Fruit fly (Drosophila melanogaster): ENCODE measurements around the gene MetRS-m.

The MetRS-m gene

DNA sequence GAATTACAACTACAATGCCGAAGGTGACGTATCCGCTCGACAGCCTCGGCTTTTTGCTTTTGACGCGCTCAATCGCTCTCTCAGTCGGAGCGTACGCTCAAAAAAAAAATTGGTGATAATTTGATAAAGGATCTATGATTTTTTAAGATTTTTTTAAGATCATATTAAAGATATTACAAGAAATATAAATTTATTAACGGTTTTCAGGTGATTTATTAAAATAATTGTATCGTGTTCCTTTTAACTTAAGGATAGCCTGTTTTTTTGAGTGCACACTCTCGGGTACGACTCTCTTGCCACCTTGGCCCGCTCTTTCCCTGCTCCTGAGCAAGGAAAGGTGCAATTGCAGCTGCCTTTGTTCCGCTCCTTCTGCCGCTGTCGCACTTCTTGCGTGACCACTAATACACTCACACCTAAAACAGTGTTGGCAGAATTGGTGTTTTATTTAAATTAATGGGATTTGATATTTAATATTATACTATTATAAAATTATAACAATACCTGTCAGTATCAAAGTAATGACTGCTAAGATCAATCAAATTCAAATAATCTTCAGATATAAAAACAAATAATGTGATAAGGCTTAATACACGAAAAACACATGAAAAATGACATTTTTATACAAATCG is 18.2 kb upstream of the MetRS-m start (continued):
- TF ChIP-seq tio (GFP tag; optimal IDR thresholded peaks at IDR 0.05) = no peak
- peak; percentile 14 for TF ChIP-seq CG31365 (tag; optimal IDR thresholded peaks at IDR 0.05)
- peak; percentile 3 for TF ChIP-seq NC2β (GFP tag; optimal IDR thresholded peaks at IDR 0.05)
- peak; percentile 48 for TF ChIP-seq Six4 (GFP tag; optimal IDR thresholded peaks at IDR 0.05)
- peak; percentile 72 for TF ChIP-seq az2 (GFP tag; optimal IDR thresholded peaks at IDR 0.05)
- TF ChIP-seq chn (GFP tag; optimal IDR thresholded peaks at IDR 0.05) = peak; percentile 56
- peak; percentile 89 for TF ChIP-seq CG11695 (GFP tag; IDR thresholded peaks at IDR 0.05)
- no peak; the same call in 1 of the 2 replicates for TF ChIP-seq gt (GFP tag; IDR thresholded peaks at IDR 0.05)
- peak; percentile 20 for TF ChIP-seq CG31388 (GFP tag; optimal IDR thresholded peaks at IDR 0.05)
- TF ChIP-seq Opbp (GFP tag; IDR thresholded peaks at IDR 0.05; ENCODE audit: partially characterized antibody) = no peak
- TF ChIP-seq Lpt (GFP tag; optimal IDR thresholded peaks at IDR 0.05) = no peak
- TF ChIP-seq Gug (GFP tag; IDR thresholded peaks at IDR 0.05) = peak; percentile 65; the same call in 3 of the 4 replicates
- 0 out of 3 replicates have a peak, but pooled peaks have one; percentile 23 for TF ChIP-seq CG6175 (GFP tag; IDR thresholded peaks at IDR 0.05)
- no peak for TF ChIP-seq NC2α (GFP tag; optimal IDR thresholded peaks at IDR 0.05)
- TF ChIP-seq CG12299 (tag; optimal IDR thresholded peaks at IDR 0.05) = peak; percentile 66
- TF ChIP-seq stwl (tag; optimal IDR thresholded peaks at IDR 0.05) = no peak
- no peak for TF ChIP-seq HLHmδ (GFP tag; optimal IDR thresholded peaks at IDR 0.05)
- no peak for TF ChIP-seq CG12236 (GFP tag; optimal IDR thresholded peaks at IDR 0.05)
- TF ChIP-seq btn (GFP tag; optimal IDR thresholded peaks at IDR 0.05) = no peak
- TF ChIP-seq crp (GFP tag; optimal IDR thresholded peaks at IDR 0.05) = peak in 1 of 2 experiments; percentile 10
- TF ChIP-seq CG17912 (GFP tag; optimal IDR thresholded peaks at IDR 0.05) = no peak
- no peak for TF ChIP-seq odd (GFP tag; optimal IDR thresholded peaks at IDR 0.05)
- TF ChIP-seq CG3726 (GFP tag; IDR thresholded peaks at IDR 0.05) = no peak
- TF ChIP-seq chif (GFP tag; optimal IDR thresholded peaks at IDR 0.05) = peak; percentile 18 to 40
- TF ChIP-seq crc (GFP tag; optimal IDR thresholded peaks at IDR 0.05) = no peak
- TF ChIP-seq Bdp1 (GFP tag; optimal IDR thresholded peaks at IDR 0.05) = peak; percentile 20
- no peak for TF ChIP-seq CG15269 (tag; optimal IDR thresholded peaks at IDR 0.05)
- TF ChIP-seq CG2199 (GFP tag; IDR thresholded peaks at IDR 0.05) = peak; percentile 55; the same call in 1 of the 3 replicates
- peak; percentile 43 for TF ChIP-seq Lhr (GFP tag; optimal IDR thresholded peaks at IDR 0.05)
- peak; percentile 86 for TF ChIP-seq CG14710 (tag; optimal IDR thresholded peaks at IDR 0.05)
- peak; percentile 55 for TF ChIP-seq psq (GFP tag; optimal IDR thresholded peaks at IDR 0.05)
- no peak for TF ChIP-seq BEAF-32 (GFP tag; optimal IDR thresholded peaks at IDR 0.05)
- TF ChIP-seq en (GFP tag; optimal IDR thresholded peaks at IDR 0.05) = no peak
- no peak for TF ChIP-seq Lim3 (GFP tag; IDR thresholded peaks at IDR 0.05)
- TF ChIP-seq Drgx (GFP tag; IDR thresholded peaks at IDR 0.05) = peak; percentile 97
- TF ChIP-seq pb (GFP tag; optimal IDR thresholded peaks at IDR 0.05) = no peak
- TF ChIP-seq Hey (tag; optimal IDR thresholded peaks at IDR 0.05) = no peak
- TF ChIP-seq CG11504 (tag; optimal IDR thresholded peaks at IDR 0.05) = peak; percentile 16
- TF ChIP-seq CG17186 (GFP tag; optimal IDR thresholded peaks at IDR 0.05) = no peak
- peak; percentile 39 for TF ChIP-seq Usf (GFP tag; optimal IDR thresholded peaks at IDR 0.05)
- 0 out of 2 replicates have a peak, but pooled peaks have one; percentile 12 for TF ChIP-seq ro (GFP tag; IDR thresholded peaks at IDR 0.05)
- no peak for TF ChIP-seq ham (GFP tag; IDR thresholded peaks at IDR 0.05)
- TF ChIP-seq ara (GFP tag; IDR thresholded peaks at IDR 0.05) = peak; percentile 87
- TF ChIP-seq tup (GFP tag; optimal IDR thresholded peaks at IDR 0.05) = peak; percentile 66
- peak; percentile 80 for TF ChIP-seq CG14050 (GFP tag; IDR thresholded peaks at IDR 0.05)
- peak; percentile 18 for TF ChIP-seq CG7745 (tag; optimal IDR thresholded peaks at IDR 0.05)
- TF ChIP-seq Deaf1 (tag; optimal IDR thresholded peaks at IDR 0.05) = peak; percentile 89
- no peak for TF ChIP-seq Fer2 (tag; optimal IDR thresholded peaks at IDR 0.05)
- TF ChIP-seq CG7786 (GFP tag; optimal IDR thresholded peaks at IDR 0.05) = no peak
- no peak for TF ChIP-seq CG1647 (GFP tag; optimal IDR thresholded peaks at IDR 0.05)

Measured in whole organism, embryonic.